Fruit fly (Drosophila melanogaster) whole organism, embryonic: ENCODE data around the gene Duox.

Source experiments
- Bgb ChIP-seq: fragments of 200-800 bp; sonication (Bioruptor generic); IDR thresholded peaks from 2 replicates; pipeline ENCODE4 v1.3.6; 2022; ENCODE audit warnings: missing biosample characterization, missing genetic modification characterization; ENCODE audit not compliant: partially characterized antibody
- CG10274 ChIP-seq: fragments of 200-800 bp; sonication (Bioruptor generic); optimal IDR thresholded peaks from 3 replicates; lab custom pipeline; 2017; ENCODE audit warnings: missing biosample characterization, mild to moderate bottlenecking, missing genetic modification characterization
- CG10321 ChIP-seq: fragments of 200-800 bp; sonication (Bioruptor generic); IDR thresholded peaks from 2 replicates; pipeline ENCODE4 v1.3.6; 2022; ENCODE audit warnings: missing biosample characterization, missing genetic modification characterization
- CG11695 ChIP-seq: fragments of 200-800 bp; sonication (Bioruptor generic); IDR thresholded peaks from 3 replicates; pipeline ENCODE4 v1.3.6; 2022; ENCODE audit warnings: missing biosample characterization, missing genetic modification characterization
- CG12659 ChIP-seq: fragments of 200-800 bp; sonication (Bioruptor generic); optimal IDR thresholded peaks from 3 replicates; lab custom pipeline; 2017; ENCODE audit warnings: mild to moderate bottlenecking, missing biosample characterization, missing genetic modification reagents, missing genetic modification characterization
- CG14710 ChIP-seq: fragments of 200-800 bp; sonication (Bioruptor generic); optimal IDR thresholded peaks from 3 replicates; lab custom pipeline; 2019; ENCODE audit warnings: missing biosample characterization, mild to moderate bottlenecking, missing genetic modification characterization, moderate library complexity
- CG15514 ChIP-seq: fragments of 200-800 bp; sonication (Bioruptor generic); optimal IDR thresholded peaks from 3 replicates; lab custom pipeline; 2017; ENCODE audit warnings: missing biosample characterization, missing genetic modification characterization, mild to moderate bottlenecking, moderate library complexity, missing genetic modification reagents
- CG1603 ChIP-seq: fragments of 200-800 bp; sonication (Bioruptor generic); optimal IDR thresholded peaks from 2 replicates; lab custom pipeline; 2019; ENCODE audit warnings: missing biosample characterization, mild to moderate bottlenecking, missing genetic modification characterization, moderate library complexity
- CG17359 ChIP-seq: fragments of 200-800 bp; sonication (Bioruptor generic); optimal IDR thresholded peaks from 3 replicates; lab custom pipeline; 2018; ENCODE audit warnings: missing biosample characterization, mild to moderate bottlenecking, missing genetic modification characterization, moderate library complexity
- CG17612 ChIP-seq: fragments of 200-800 bp; sonication (Bioruptor generic); IDR thresholded peaks from 2 replicates; pipeline ENCODE4 v1.3.6; 2022; ENCODE audit warnings: missing biosample characterization, missing genetic modification characterization
- CG17912 ChIP-seq: fragments of 200-800 bp; sonication (Bioruptor generic); optimal IDR thresholded peaks from 2 replicates; lab custom pipeline; 2018; ENCODE audit warnings: missing biosample characterization, mild to moderate bottlenecking, missing genetic modification characterization
- CG1792 ChIP-seq: fragments of 200-800 bp; sonication (Bioruptor generic); optimal IDR thresholded peaks from 2 replicates; lab custom pipeline; 2016; ENCODE audit warnings: missing biosample characterization, missing genetic modification characterization
- CG2199 ChIP-seq: fragments of 200-800 bp; sonication (Bioruptor generic); IDR thresholded peaks from 3 replicates; pipeline ENCODE4 v1.3.6; 2022; ENCODE audit warnings: missing biosample characterization, missing genetic modification characterization
- CG2889 ChIP-seq: fragments of 200-800 bp; sonication (Bioruptor generic); IDR thresholded peaks from 3 replicates; pipeline ENCODE4 v1.3.6; 2022; ENCODE audit warnings: missing biosample characterization, missing genetic modification characterization
- CG31365 ChIP-seq: fragments of 200-800 bp; sonication (Bioruptor generic); optimal IDR thresholded peaks from 2 replicates; lab custom pipeline; 2018; ENCODE audit warnings: missing biosample characterization, mild to moderate bottlenecking, missing genetic modification characterization
- CG33213 ChIP-seq: fragments of 200-800 bp; sonication (Bioruptor generic); optimal IDR thresholded peaks from 3 replicates; lab custom pipeline; 2016; ENCODE audit warnings: missing biosample characterization, missing genetic modification characterization
- CG3847 ChIP-seq: fragments of 200-800 bp; sonication (Bioruptor generic); IDR thresholded peaks from 2 replicates; pipeline ENCODE4 v1.3.6; 2022; ENCODE audit warnings: missing biosample characterization, missing genetic modification characterization
- CG43689 ChIP-seq: fragments of 200-800 bp; sonication (Bioruptor generic); IDR thresholded peaks from 2 replicates; pipeline ENCODE4 v1.3.6; 2022; ENCODE audit warnings: missing biosample characterization, missing genetic modification characterization
- CG5245 ChIP-seq: fragments of 200-800 bp; sonication (Bioruptor generic); optimal IDR thresholded peaks from 3 replicates; lab custom pipeline; 2016; ENCODE audit warnings: missing biosample characterization, missing genetic modification characterization
- CG6683 ChIP-seq: fragments of 200-800 bp; sonication (Bioruptor generic); optimal IDR thresholded peaks from 2 replicates; lab custom pipeline; 2017; ENCODE audit warnings: missing biosample characterization, mild to moderate bottlenecking, missing genetic modification characterization, missing genetic modification reagents
- CG6813 ChIP-seq: fragments of 200-800 bp; sonication (Bioruptor generic); optimal IDR thresholded peaks from 2 replicates; lab custom pipeline; 2017; ENCODE audit warnings: missing biosample characterization, missing genetic modification characterization, mild to moderate bottlenecking, moderate library complexity, missing genetic modification reagents
- CG9215 ChIP-seq: fragments of 200-800 bp; sonication (Bioruptor generic); IDR thresholded peaks from 2 replicates; pipeline ENCODE4 v1.3.6; 2022; ENCODE audit warnings: missing biosample characterization, missing genetic modification characterization
- CTCF ChIP-seq: fragments of 200-800 bp; sonication (Bioruptor generic); optimal IDR thresholded peaks from 2 replicates; lab custom pipeline; 2017; ENCODE audit warnings: missing biosample characterization, mild to moderate bottlenecking, missing genetic modification characterization, moderate library complexity
- Dbx ChIP-seq: fragments of 200-800 bp; sonication (Bioruptor generic); IDR thresholded peaks from 3 replicates; pipeline ENCODE4 v1.3.6; 2022; ENCODE audit warnings: missing biosample characterization, missing genetic modification characterization
- Deaf1 ChIP-seq: fragments of 200-800 bp; optimal IDR thresholded peaks from 3 replicates; lab custom pipeline; 2019; ENCODE audit warnings: missing biosample characterization, mild to moderate bottlenecking, missing genetic modification characterization, moderate library complexity
- Dll ChIP-seq: fragments of 200-800 bp; sonication (Bioruptor generic); IDR thresholded peaks from 4 replicates; pipeline ENCODE4 v1.3.6; 2022; ENCODE audit warnings: missing biosample characterization, missing genetic modification characterization; ENCODE audit not compliant: partially characterized antibody
- Fer2 ChIP-seq: fragments of 200-800 bp; sonication (Bioruptor generic); optimal IDR thresholded peaks from 2 replicates; lab custom pipeline; 2018; ENCODE audit warnings: missing biosample characterization, mild to moderate bottlenecking, missing genetic modification characterization, moderate library complexity
- Fer3 ChIP-seq: fragments of 200-800 bp; sonication (Bioruptor generic); optimal IDR thresholded peaks from 2 replicates; lab custom pipeline; 2018; ENCODE audit warnings: missing biosample characterization, mild to moderate bottlenecking, missing genetic modification characterization, moderate library complexity
- Hr39 ChIP-seq: fragments of >200 bp; optimal IDR thresholded peaks from 2 replicates; lab custom pipeline; 2017
- Lhr ChIP-seq: fragments of 200-800 bp; sonication (Bioruptor generic); optimal IDR thresholded peaks from 3 replicates; lab custom pipeline; 2017; ENCODE audit warnings: mild to moderate bottlenecking, missing biosample characterization, missing genetic modification reagents, missing genetic modification characterization
- Lim3 ChIP-seq: fragments of 200-800 bp; sonication (Bioruptor generic); IDR thresholded peaks from 2 replicates; pipeline ENCODE4 v1.3.6; 2022; ENCODE audit warnings: missing biosample characterization, missing genetic modification characterization
- Max ChIP-seq: fragments of 200-800 bp; sonication (Bioruptor generic); optimal IDR thresholded peaks from 2 replicates; lab custom pipeline; 2016; ENCODE audit warnings: missing biosample characterization, mild to moderate bottlenecking, missing genetic modification characterization
- Nf-YB ChIP-seq: fragments of 200-800 bp; sonication (Bioruptor generic); optimal IDR thresholded peaks from 3 replicates; lab custom pipeline; 2019; ENCODE audit warnings: missing biosample characterization, mild to moderate bottlenecking, missing genetic modification characterization, moderate library complexity
- Nf-YC ChIP-seq: fragments of 200-800 bp; optimal IDR thresholded peaks from 3 replicates; lab custom pipeline; 2019; ENCODE audit warnings: missing biosample characterization, mild to moderate bottlenecking, missing genetic modification characterization, moderate library complexity
- Optix ChIP-seq: fragments of 200-800 bp; sonication (Bioruptor generic); IDR thresholded peaks from 3 replicates; pipeline ENCODE4 v1.3.6; 2022; ENCODE audit warnings: missing biosample characterization, missing genetic modification characterization
- Spps ChIP-seq: fragments of 200-800 bp; sonication (Bioruptor generic); optimal IDR thresholded peaks from 2 replicates; lab custom pipeline; 2018; ENCODE audit warnings: missing biosample characterization, mild to moderate bottlenecking, missing genetic modification characterization
- Usf ChIP-seq: fragments of 200-800 bp; sonication (Bioruptor generic); optimal IDR thresholded peaks from 2 replicates; lab custom pipeline; 2017; ENCODE audit warnings: missing genotype, missing biosample characterization, missing genetic modification characterization
- YL-1 ChIP-seq: fragments of 200-800 bp; sonication (Bioruptor generic); optimal IDR thresholded peaks from 3 replicates; lab custom pipeline; 2017; ENCODE audit warnings: missing biosample characterization, mild to moderate bottlenecking, missing genetic modification characterization
- ab ChIP-seq: fragments of 200-800 bp; sonication (Bioruptor generic); optimal IDR thresholded peaks from 2 replicates; lab custom pipeline; 2016; ENCODE audit warnings: missing biosample characterization, missing genetic modification characterization
- al ChIP-seq: fragments of 200-800 bp; sonication (Bioruptor generic); IDR thresholded peaks from 2 replicates; pipeline ENCODE4 v1.3.6; 2022; ENCODE audit warnings: missing biosample characterization, missing genetic modification characterization
- ci ChIP-seq: fragments of 200-800 bp; sonication (Bioruptor generic); IDR thresholded peaks from 3 replicates; pipeline ENCODE4 v1.3.6; 2022; ENCODE audit warnings: missing biosample characterization, missing genetic modification characterization
- cwo ChIP-seq: fragments of 200-800 bp; sonication (Bioruptor generic); optimal IDR thresholded peaks from 3 replicates; lab custom pipeline; 2017; ENCODE audit warnings: missing biosample characterization, missing genetic modification characterization, mild to moderate bottlenecking, moderate library complexity, missing genetic modification reagents
- dan ChIP-seq: fragments of 200-800 bp; sonication (Bioruptor generic); IDR thresholded peaks from 2 replicates; pipeline ENCODE4 v1.3.6; 2022; ENCODE audit warnings: missing biosample characterization, missing genetic modification characterization
- gro ChIP-seq: fragments of 200-800 bp; sonication (Bioruptor generic); optimal IDR thresholded peaks from 2 replicates; lab custom pipeline; 2016; ENCODE audit warnings: missing biosample characterization, missing genetic modification characterization
- jigr1 ChIP-seq: fragments of 200-800 bp; sonication (Bioruptor generic); IDR thresholded peaks from 3 replicates; pipeline ENCODE4 v1.3.6; 2022; ENCODE audit warnings: missing biosample characterization, missing genetic modification characterization
- ken ChIP-seq: fragments of 200-800 bp; sonication (Bioruptor generic); IDR thresholded peaks from 3 replicates; pipeline ENCODE4 v1.3.6; 2022; ENCODE audit warnings: missing biosample characterization, missing genetic modification characterization
- nmo ChIP-seq: fragments of 200-800 bp; sonication (Bioruptor generic); optimal IDR thresholded peaks from 2 replicates; lab custom pipeline; 2018; ENCODE audit warnings: missing biosample characterization, mild to moderate bottlenecking, missing genetic modification characterization, moderate library complexity
- run ChIP-seq: fragments of 200-800 bp; sonication (Bioruptor generic); optimal IDR thresholded peaks from 3 replicates; lab custom pipeline; 2018; ENCODE audit warnings: missing biosample characterization, mild to moderate bottlenecking, missing genetic modification characterization
- stwl ChIP-seq: fragments of 200-800 bp; sonication (Bioruptor generic); optimal IDR thresholded peaks from 3 replicates; lab custom pipeline; 2018; ENCODE audit warnings: missing biosample characterization, mild to moderate bottlenecking, missing genetic modification characterization, moderate library complexity
- trh ChIP-seq: fragments of 200-800 bp; sonication (Bioruptor generic); optimal IDR thresholded peaks from 2 replicates; lab custom pipeline; 2016; ENCODE audit warnings: missing biosample characterization, missing genetic modification characterization
- unc-4 ChIP-seq: fragments of 200-800 bp; sonication (Bioruptor generic); IDR thresholded peaks from 2 replicates; pipeline ENCODE4 v1.3.6; 2022; ENCODE audit warnings: missing biosample characterization, missing genetic modification characterization; ENCODE audit not compliant: partially characterized antibody

Gene Duox

DNA sequence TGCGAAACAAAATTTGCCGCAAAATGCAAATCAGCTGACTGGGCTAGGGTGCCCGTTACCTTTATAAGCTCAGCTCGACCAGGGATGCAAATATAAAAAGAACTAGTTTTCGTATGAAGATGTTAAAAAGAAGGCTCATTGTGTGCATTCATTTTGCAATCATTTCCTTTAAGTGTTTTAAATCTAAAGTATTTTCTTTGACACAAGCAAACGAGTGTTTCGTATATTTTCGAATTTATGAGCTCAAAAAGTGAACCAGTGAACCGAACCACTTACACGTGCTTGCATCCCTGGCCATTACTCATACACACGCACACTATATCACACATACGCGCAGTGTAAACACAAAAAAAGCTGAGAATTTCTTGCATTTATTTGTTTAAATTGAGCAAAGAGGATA, 48.1 kb upstream of the Duox start, which contains the start of the genes Prx6a and Sbat (continued):
- TF ChIP-seq CTCF (peak; percentile 17), CG3847 (peak; percentile 71), trh (GFP tag; lab: Kevin White, UChicago) (peak; percentile 66), Nf-YC (tag; lab: Kevin White, UChicago) (peak; percentile 81), Max (GFP tag; lab: Kevin White, UChicago) (peak; percentile 50), CG9215 (GFP tag; lab: Robert Waterston, UW) (peak; percentile 79), CG33213 (GFP tag; lab: Kevin White, UChicago) (peak; percentile 69), Hr39 (lab: Kevin White, UChicago) (no peak), CG31365 (peak; percentile 35), ab (GFP tag; lab: Kevin White, UChicago) (no peak), CG43689 (GFP tag; lab: Robert Waterston, UW) (no peak), stwl (peak; percentile 66), Dll (peak; percentile 50; the same call in 2 of the 4 replicates), Lhr (GFP tag; lab: Kevin White, UChicago) (peak; percentile 55), Spps (tag; lab: Kevin White, UChicago) (peak; percentile 38), CG17359 (tag; lab: Kevin White, UChicago) (peak; percentile 72), Dbx (peak; percentile 61; the same call in 2 of the 3 replicates), Lim3 (no peak), CG12659 (GFP tag; lab: Kevin White, UChicago) (peak; percentile 73), CG10321 (GFP tag; lab: Robert Waterston, UW) (no peak), CG6683 (GFP tag; lab: Kevin White, UChicago) (peak; percentile 39), CG15514 (GFP tag; lab: Kevin White, UChicago) (peak; percentile 100), run (peak; percentile 46), CG11695 (no peak), CG17912 (GFP tag; lab: Kevin White, UChicago) (no peak), Fer3 (tag; lab: Kevin White, UChicago) (peak; percentile 75), Deaf1 (peak; percentile 35), cwo (GFP tag; lab: Kevin White, UChicago) (peak; percentile 30), gro (GFP tag; lab: Kevin White, UChicago) (peak; percentile 81), al (GFP tag; lab: Robert Waterston, UW) (peak; percentile 61), CG10274 (GFP tag; lab: Kevin White, UChicago) (peak; percentile 40), Nf-YB (GFP tag; lab: Kevin White, UChicago) (peak; percentile 30), ken (GFP tag; lab: Robert Waterston, UW) (peak; percentile 60; the same call in 2 of the 3 replicates), YL-1 (GFP tag; lab: Kevin White, UChicago) (no peak), nmo (GFP tag; lab: Kevin White, UChicago) (peak; percentile 86), Optix (GFP tag; lab: Robert Waterston, UW) (peak; percentile 53; the same call in 2 of the 3 replicates), ci (GFP tag; lab: Robert Waterston, UW) (peak; percentile 50; the same call in 1 of the 3 replicates), unc-4 (peak; percentile 52), CG1603 (tag; lab: Kevin White, UChicago) (peak; percentile 68), Usf (GFP tag; lab: Kevin White, UChicago) (peak; percentile 52), jigr1 (no peak), CG14710 (tag; lab: Kevin White, UChicago) (peak; percentile 80), CG6813 (peak; percentile 25), CG17612 (GFP tag; lab: Robert Waterston, UW) (no peak), CG5245 (GFP tag; lab: Kevin White, UChicago) (peak; percentile 0), CG2199 (no peak), dan (no peak), Fer2 (tag; lab: Kevin White, UChicago) (peak; percentile 66), CG1792 (GFP tag; lab: Kevin White, UChicago) (peak; percentile 52), CG2889 (GFP tag; lab: Robert Waterston, UW) (peak; percentile 68), Bgb (GFP tag; lab: Robert Waterston, UW) (no peak)
